Worm (Caenorhabditis elegans) whole organism, L1 larva: ENCODE results near the gene cpr-1.

Experiments used
- Y116A8C.19 ChIP-seq: sonication (generic microtip); optimal IDR thresholded peaks from 2 replicates; lab custom pipeline; 2016; ENCODE audit warnings: missing compliant biosample characterization, missing genetic modification characterization, borderline replicate concordance
- ama-1 ChIP-seq: fragments of 150-350 bp; optimal IDR thresholded peaks from 2 replicates; lab custom pipeline; 2014
- blmp-1 ChIP-seq: fragments of 150-350 bp; optimal IDR thresholded peaks from 2 replicates; lab custom pipeline; 2014; ENCODE audit warnings: missing biosample characterization, missing genetic modification characterization
- ceh-82 ChIP-seq, 3 experiments: fragments of 150-350 bp in 1 of 3; sonication (generic microtip) in 2 of 3; optimal IDR thresholded peaks; 2 replicates each; lab custom pipeline; 2014 to 2017; ENCODE audit warnings: missing biosample characterization in 3 of 3, missing genetic modification characterization in 3 of 3
- ceh-90 ChIP-seq: sonication (generic microtip); optimal IDR thresholded peaks from 2 replicates; lab custom pipeline; 2016; ENCODE audit warnings: missing genetic modification characterization, missing compliant biosample characterization
- ces-1 ChIP-seq: fragments of 150-350 bp; optimal IDR thresholded peaks from 2 replicates; lab custom pipeline; 2014; ENCODE audit warnings: missing biosample characterization, missing genetic modification reagents, missing genetic modification characterization
- efl-1 ChIP-seq, 4 experiments: fragments of 150-350 bp; optimal IDR thresholded peaks in 3 of 4; peaks in 1 of 4; 1 replicate in 1 of 4; 2 replicates in 3 of 4; lab custom pipeline; 2014; ENCODE audit warnings: missing biosample characterization in 2 of 4, missing genetic modification characterization in 2 of 4, missing genetic modification reagents in 2 of 4
- lin-35 ChIP-seq, 2 experiments: fragments of 150-350 bp; optimal IDR thresholded peaks; 2 replicates each; lab custom pipeline; 2014; ENCODE audit warnings: missing biosample characterization in 2 of 2, missing genetic modification characterization in 2 of 2, missing genetic modification reagents in 2 of 2
- lin-39 ChIP-seq: fragments of 150-350 bp; optimal IDR thresholded peaks from 2 replicates; lab custom pipeline; 2014; ENCODE audit warnings: missing biosample characterization, missing genetic modification reagents, missing genetic modification characterization
- lsy-2 ChIP-seq, 2 experiments: fragments of 150-350 bp; optimal IDR thresholded peaks; 2 replicates each; lab custom pipeline; 2014; ENCODE audit warnings: missing biosample characterization in 2 of 2, missing genetic modification characterization in 2 of 2
- nhr-77 ChIP-seq: fragments of 150-350 bp; optimal IDR thresholded peaks from 2 replicates; lab custom pipeline; 2014; ENCODE audit warnings: missing biosample characterization, missing genetic modification characterization
- sox-4 ChIP-seq: sonication (generic microtip); optimal IDR thresholded peaks from 2 replicates; lab custom pipeline; 2016; ENCODE audit warnings: missing genetic modification characterization, missing compliant biosample characterization
- zag-1 ChIP-seq: fragments of 150-350 bp; optimal IDR thresholded peaks from 2 replicates; lab custom pipeline; 2014; ENCODE audit warnings: missing biosample characterization, missing genetic modification characterization

DNA sequence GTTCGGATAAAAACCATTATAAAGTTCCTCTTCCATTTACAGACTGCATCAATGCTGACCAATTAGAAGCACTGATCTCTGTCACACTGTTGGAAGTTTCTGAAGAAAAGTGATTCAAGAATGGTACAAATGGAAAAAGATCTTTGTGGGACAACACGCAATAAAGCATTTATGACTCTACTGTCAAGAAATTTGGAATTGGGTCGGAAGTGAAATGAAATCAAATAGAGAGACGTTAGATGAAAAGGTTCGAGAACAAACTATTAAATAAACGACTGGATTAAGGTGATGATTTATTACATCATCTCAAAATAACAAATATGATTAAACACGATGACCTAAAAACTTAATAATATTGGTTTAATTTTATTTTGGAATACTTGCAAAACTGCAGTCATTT is 31.1 kb downstream of the cpr-1 start, which contains the start of gene F57F5.3:
- no peak for TF ChIP-seq sox-4 (tag; lab: Kevin White, UChicago)
- TF ChIP-seq ceh-82 (tag; optimal IDR thresholded peaks at IDR 0.05; lab: Kevin White, UChicago), result no peak
- TF ChIP-seq ama-1, result no peak
- TF ChIP-seq ces-1 (GFP tag; lab: Kevin White, UChicago), result no peak
- no peak for TF ChIP-seq lin-35 (GFP tag; optimal IDR thresholded peaks at IDR 0.05; lab: Kevin White, UChicago)
- no peak for TF ChIP-seq zag-1 (tag; lab: Kevin White, UChicago)
- no peak for TF ChIP-seq lsy-2 (tag; optimal IDR thresholded peaks at IDR 0.05; lab: Kevin White, UChicago)
- TF ChIP-seq nhr-77 (tag; lab: Kevin White, UChicago), result no peak
- no peak for TF ChIP-seq Y116A8C.19 (tag; lab: Kevin White, UChicago)
- no peak for TF ChIP-seq ceh-90 (tag; lab: Kevin White, UChicago)
- TF ChIP-seq lin-39 (tag; lab: Kevin White, UChicago), result no peak
- no peak for TF ChIP-seq efl-1 (optimal IDR thresholded peaks at IDR 0.05; lab: Kevin White, UChicago)
- TF ChIP-seq efl-1 (GFP tag; optimal IDR thresholded peaks at IDR 0.05 in 1 of 2; lab: Kevin White, UChicago), result no peak
- TF ChIP-seq blmp-1 (tag; lab: Kevin White, UChicago), result no peak
